Fruit fly (Drosophila melanogaster): ENCODE results near the gene CG5262.

- TF ChIP-seq psq (GFP tag; optimal IDR thresholded peaks at IDR 0.05), result no peak
- no peak for TF ChIP-seq dmrt93B (GFP tag; optimal IDR thresholded peaks at IDR 0.05)
- TF ChIP-seq CrebA (GFP tag; optimal IDR thresholded peaks at IDR 0.05; ENCODE audit: borderline replicate concordance), result no peak
- no peak for TF ChIP-seq OdsH (GFP tag; optimal IDR thresholded peaks at IDR 0.05)
- no peak for TF ChIP-seq CG9705 (GFP tag; optimal IDR thresholded peaks at IDR 0.05)
- no peak for TF ChIP-seq GATAd (GFP tag; optimal IDR thresholded peaks at IDR 0.05)
- no peak for TF ChIP-seq br (GFP tag; optimal IDR thresholded peaks at IDR 0.05)
- no peak for TF ChIP-seq Dif (GFP tag; optimal IDR thresholded peaks at IDR 0.05; ENCODE audit: partially characterized antibody)
- TF ChIP-seq usp (GFP tag; optimal IDR thresholded peaks at IDR 0.05), result no peak
- TF ChIP-seq h (GFP tag; optimal IDR thresholded peaks at IDR 0.05), result no peak
- TF ChIP-seq Hr78 (GFP tag; optimal IDR thresholded peaks at IDR 0.05), result no peak
Measured at dm6 chr3L:20462391-20462790, 32.1 kb upstream of the CG5262 start.

Measured in whole organism, wandering third instar larva.